Worm (Caenorhabditis elegans) whole organism, L4 larva: Measurements from ENCODE around the gene Y67D8C.2.

Source experiments
- lin-13 ChIP-seq: fragments of 150-350 bp; optimal IDR thresholded peaks from 2 replicates; lab custom pipeline; 2014; ENCODE audit warnings: missing biosample characterization, missing genetic modification reagents, missing genetic modification characterization
- mdt-29 ChIP-seq: fragments of 200-800 bp; sonication (Bioruptor generic); IDR thresholded peaks from 2 replicates; pipeline ENCODE4 v1.3.6; 2022; ENCODE audit warnings: missing genetic modification reagents, missing genetic modification characterization, missing compliant biosample characterization
- pha-4 ChIP-seq, 2 experiments: fragments of 150-350 bp in 1 of 2; fragments of 200-800 bp in 1 of 2; sonication (Bioruptor generic) in 1 of 2; IDR thresholded peaks in 1 of 2; optimal IDR thresholded peaks in 1 of 2; 2 replicates each; pipeline versions ENCODE4 v1.3.6 to Lab custom; 2014 to 2022; ENCODE audit warnings: missing genetic modification characterization in 2 of 2, missing genetic modification reagents in 2 of 2, missing biosample characterization in 1 of 2, missing compliant biosample characterization in 1 of 2

DNA sequence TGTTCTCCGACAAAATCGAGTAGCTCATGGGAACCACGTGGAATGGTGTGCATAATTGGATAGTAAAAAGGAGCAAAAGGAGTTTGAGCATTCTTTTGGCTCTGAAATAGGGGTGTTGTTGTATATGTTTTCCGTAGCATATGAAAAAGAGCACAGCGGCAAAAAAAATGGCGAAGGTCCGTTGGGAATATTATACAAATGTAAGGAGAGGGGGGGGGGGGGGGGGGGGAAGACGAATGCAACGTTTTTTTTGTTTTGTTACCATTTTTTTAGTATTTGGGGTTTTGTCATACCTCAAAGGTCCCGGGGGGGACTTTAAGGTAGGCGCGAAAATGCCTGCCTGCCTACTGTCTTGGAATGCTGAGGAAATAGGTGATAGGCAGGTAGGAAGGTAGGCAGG lies 43.3 kb upstream of the Y67D8C.2 start, which contains the start of gene ndnf-1:
- no peak for TF ChIP-seq mdt-29 (GFP tag; lab: Robert Waterston, UW)
- no peak for TF ChIP-seq lin-13 (GFP tag; lab: Kevin White, UChicago)
- no peak for TF ChIP-seq pha-4 (GFP tag; IDR thresholded peaks at IDR 0.05; lab: Robert Waterston, UW)
- no peak for TF ChIP-seq pha-4 (tag; optimal IDR thresholded peaks at IDR 0.05; lab: Kevin White, UChicago)
